Worm (Caenorhabditis elegans): Measurements from ENCODE around the gene str-178.

Gene str-178

DNA sequence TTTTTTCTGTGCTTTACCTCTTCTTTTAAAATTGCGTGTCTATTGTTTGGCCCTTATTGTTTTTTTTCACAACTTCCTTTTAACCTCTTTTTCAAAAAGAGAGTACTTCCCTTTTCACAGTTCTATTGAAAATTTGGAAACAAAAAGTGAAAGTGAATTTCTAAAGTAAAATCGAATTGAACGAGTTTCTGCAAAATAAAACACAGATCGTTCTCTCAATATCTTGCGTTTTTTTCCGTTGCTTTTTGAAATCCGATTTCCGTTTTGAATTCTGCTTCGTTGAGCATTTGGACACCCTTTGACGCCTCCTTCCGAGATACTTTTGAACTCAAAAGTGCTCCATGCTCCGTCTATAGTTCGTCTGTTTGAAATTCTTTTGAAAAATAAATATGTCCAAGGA lies 40.0 kb downstream of the str-178 start:
- TF ChIP-seq unc-42 (tag; optimal IDR thresholded peaks at IDR 0.05) (no peak), pqm-1 (tag; optimal IDR thresholded peaks at IDR 0.05) (no peak), unc-3 (GFP tag; conservative IDR thresholded peaks at IDR 0.05) (no peak), unc-3 (tag; optimal IDR thresholded peaks at IDR 0.05) (no peak), mec-3 (tag; optimal IDR thresholded peaks at IDR 0.05; ENCODE audit: borderline replicate concordance) (no peak), F13H6.1 (tag; optimal IDR thresholded peaks at IDR 0.05) (no peak), lin-11 (tag; optimal IDR thresholded peaks at IDR 0.05) (no peak), ceh-48 (tag; optimal IDR thresholded peaks at IDR 0.05) (no peak), ceh-24 (tag; optimal IDR thresholded peaks at IDR 0.05) (no peak), K09A11.1 (tag; optimal IDR thresholded peaks at IDR 0.05; ENCODE audit: insufficient read depth) (no peak), nhr-232 (tag; optimal IDR thresholded peaks at IDR 0.05) (no peak), eyg-1 (tag; optimal IDR thresholded peaks at IDR 0.05) (no peak), ttx-3 (tag; optimal IDR thresholded peaks at IDR 0.05) (no peak), nhr-11 (tag; optimal IDR thresholded peaks at IDR 0.05) (no peak), elt-4 (tag; optimal IDR thresholded peaks at IDR 0.05) (no peak), ceh-14 (tag; optimal IDR thresholded peaks at IDR 0.05) (no peak), C08G9.2 (tag; optimal IDR thresholded peaks at IDR 0.05) (no peak), dmd-4 (tag; optimal IDR thresholded peaks at IDR 0.05; ENCODE audit: borderline replicate concordance) (no peak), ceh-6 (GFP tag; optimal IDR thresholded peaks at IDR 0.05) (no peak), lim-6 (tag; optimal IDR thresholded peaks at IDR 0.05) (no peak), pat-9 (tag; optimal IDR thresholded peaks at IDR 0.05) (no peak)

ce11 chrV:12673745-12674144 lies 42.6 kb downstream of the str-178 start:
- no peak for TF ChIP-seq pha-4 (tag; optimal IDR thresholded peaks at IDR 0.05)
- TF ChIP-seq K09A11.1 (tag; optimal IDR thresholded peaks at IDR 0.05; ENCODE audit: insufficient read depth), result no peak
- no peak for TF ChIP-seq elt-2 (tag; optimal IDR thresholded peaks at IDR 0.05)
- TF ChIP-seq hlh-13 (GFP tag; optimal IDR thresholded peaks at IDR 0.05), result no peak
- no peak for TF ChIP-seq ceh-24 (tag; optimal IDR thresholded peaks at IDR 0.05)
- TF ChIP-seq syd-9 (tag; optimal IDR thresholded peaks at IDR 0.05), result no peak
- TF ChIP-seq mec-3 (tag; optimal IDR thresholded peaks at IDR 0.05; ENCODE audit: borderline replicate concordance), result no peak

- no peak for TF ChIP-seq Y22D7AL.16 (tag; optimal IDR thresholded peaks at IDR 0.05)
- no peak for TF ChIP-seq hlh-30 (tag; optimal IDR thresholded peaks at IDR 0.05; ENCODE audit: insufficient read depth)
- no peak for TF ChIP-seq F13H6.1 (tag; optimal IDR thresholded peaks at IDR 0.05)
- TF ChIP-seq ceh-31 (tag; optimal IDR thresholded peaks at IDR 0.05), result no peak
- TF ChIP-seq gmeb-2 (tag; optimal IDR thresholded peaks at IDR 0.05), result no peak
- TF ChIP-seq ceh-48 (tag; optimal IDR thresholded peaks at IDR 0.05), result no peak
- TF ChIP-seq ceh-45 (GFP tag; IDR thresholded peaks at IDR 0.05), result no peak
- TF ChIP-seq elt-4 (tag; optimal IDR thresholded peaks at IDR 0.05), result no peak
- TF ChIP-seq ref-2 (tag; optimal IDR thresholded peaks at IDR 0.05), result no peak
- TF ChIP-seq lin-11 (tag; optimal IDR thresholded peaks at IDR 0.05), result no peak
- no peak for TF ChIP-seq hlh-6 (tag; optimal IDR thresholded peaks at IDR 0.05)
Observed at ce11 chrV:12670607-12671006, 45.7 kb downstream of the str-178 start, which contains the start of gene srx-116. Gene srx-116 (plus strand): TSS chrV:12670907.

- TF ChIP-seq sox-2 (GFP tag; IDR thresholded peaks at IDR 0.05) (no peak), nhr-11 (tag; optimal IDR thresholded peaks at IDR 0.05) (no peak), fkh-10 (GFP tag; optimal IDR thresholded peaks at IDR 0.05) (no peak), lim-6 (tag; optimal IDR thresholded peaks at IDR 0.05) (no peak), ceh-48 (tag; optimal IDR thresholded peaks at IDR 0.05) (no peak), gmeb-2 (tag; optimal IDR thresholded peaks at IDR 0.05) (no peak), ceh-30 (tag; optimal IDR thresholded peaks at IDR 0.05) (no peak), unc-55 (GFP tag; optimal IDR thresholded peaks at IDR 0.05) (no peak), pag-3 (tag; optimal IDR thresholded peaks at IDR 0.05; ENCODE audit: borderline replicate concordance) (no peak), hlh-15 (tag; optimal IDR thresholded peaks at IDR 0.05) (no peak), C38D4.7 (GFP tag; optimal IDR thresholded peaks at IDR 0.05) (no peak), ceh-31 (tag; optimal IDR thresholded peaks at IDR 0.05) (no peak), hlh-13 (GFP tag; optimal IDR thresholded peaks at IDR 0.05) (no peak), elt-2 (tag; optimal IDR thresholded peaks at IDR 0.05) (no peak), ets-4 (tag; optimal IDR thresholded peaks at IDR 0.05) (no peak), ceh-45 (GFP tag; IDR thresholded peaks at IDR 0.05) (no peak), npax-4 (tag; optimal IDR thresholded peaks at IDR 0.05) (no peak), T23F11.4 (GFP tag; optimal IDR thresholded peaks at IDR 0.05) (no peak)
Observed at ce11 chrV:12667926-12668325, 48.4 kb downstream of the str-178 start, which contains the start of gene W05B10.4. Gene W05B10.4 (plus strand): TSS chrV:12668226.
